Fruit fly (Drosophila melanogaster): ENCODE measurements around the gene CG34155.

CG34155 gene

DNA sequence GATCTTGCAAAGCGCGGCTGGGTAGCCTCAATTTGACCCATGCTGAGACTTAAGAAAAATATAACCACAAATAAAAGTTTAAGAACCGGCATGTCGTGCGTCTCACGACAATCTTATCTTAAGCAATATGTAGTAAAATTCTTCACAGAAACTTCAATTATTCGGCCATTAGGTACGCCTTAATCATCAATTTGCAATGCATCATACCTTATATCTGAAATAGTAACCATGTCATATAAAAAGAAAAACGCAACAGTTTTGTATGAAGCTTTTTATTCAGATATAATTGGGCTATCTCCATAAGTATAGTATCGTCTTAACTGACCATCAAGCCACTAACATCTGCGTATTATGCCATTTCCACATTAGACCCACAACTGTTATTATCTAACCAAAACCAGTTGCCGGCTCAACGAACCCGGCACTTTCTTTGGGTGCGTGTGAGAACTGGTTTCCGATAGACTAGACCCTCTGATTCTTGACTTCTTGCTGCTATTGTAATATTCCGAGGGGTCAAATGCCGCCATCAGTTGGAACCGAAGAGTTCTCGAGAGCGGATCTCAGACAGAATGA is 45.7 kb downstream of the CG34155 start, which contains the start of the genes CG31524 and CG9698:
TSS of gene CG31524 (minus strand) at position 101 of the 573 bp plus-strand sequence.
TSS of gene CG9698 (plus strand) at position 523 of the 573 bp plus-strand sequence.
- no peak for TF ChIP-seq CG4404 (GFP tag; IDR thresholded peaks at IDR 0.05)
- TF ChIP-seq Hr78 (GFP tag; optimal IDR thresholded peaks at IDR 0.05) = peak in 1 of 2 experiments; percentile 44

DNA sequence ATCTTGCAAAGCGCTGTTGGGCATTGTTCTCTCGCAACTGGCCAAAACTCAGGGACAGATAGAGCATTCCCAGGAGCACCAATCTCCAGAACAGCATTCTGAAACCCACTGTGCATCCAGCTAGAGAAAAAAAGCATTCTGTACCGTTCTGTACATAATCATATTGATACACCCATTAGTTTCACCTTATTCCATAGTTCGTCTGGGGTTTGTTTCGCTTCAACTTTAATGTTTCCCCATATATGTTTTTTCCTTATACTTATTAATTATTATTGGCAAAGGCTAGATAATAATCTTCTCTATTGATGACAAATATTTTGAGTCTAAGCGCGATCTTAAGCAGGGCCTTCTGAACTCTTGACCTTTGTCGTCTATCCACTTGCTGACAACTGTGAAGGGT is 47.9 kb downstream of the CG34155 start, which contains the start of gene PH4alphaNE2:
TSS of gene PH4alphaNE2 (minus strand) at position 101 of the 400 bp plus-strand sequence.
- no peak for TF ChIP-seq CG11723 (GFP tag; optimal IDR thresholded peaks at IDR 0.05)
- TF ChIP-seq CG12071 (GFP tag; optimal IDR thresholded peaks at IDR 0.05) = no peak
- no peak for TF ChIP-seq CG2712 (tag; optimal IDR thresholded peaks at IDR 0.05)
- no peak for TF ChIP-seq bcd (GFP tag; optimal IDR thresholded peaks at IDR 0.05)
- TF ChIP-seq ase (GFP tag; IDR thresholded peaks at IDR 0.05) = no peak
- no peak for TF ChIP-seq CG9215 (GFP tag; IDR thresholded peaks at IDR 0.05)
- no peak for TF ChIP-seq CG1024 (GFP tag; IDR thresholded peaks at IDR 0.05)
- TF ChIP-seq hkb (optimal IDR thresholded peaks at IDR 0.05) = no peak
- TF ChIP-seq hkb (GFP tag; IDR thresholded peaks at IDR 0.05) = no peak
- TF ChIP-seq gcm2 (GFP tag; optimal IDR thresholded peaks at IDR 0.05) = no peak
- TF ChIP-seq gem (tag; optimal IDR thresholded peaks at IDR 0.05) = no peak

DNA sequence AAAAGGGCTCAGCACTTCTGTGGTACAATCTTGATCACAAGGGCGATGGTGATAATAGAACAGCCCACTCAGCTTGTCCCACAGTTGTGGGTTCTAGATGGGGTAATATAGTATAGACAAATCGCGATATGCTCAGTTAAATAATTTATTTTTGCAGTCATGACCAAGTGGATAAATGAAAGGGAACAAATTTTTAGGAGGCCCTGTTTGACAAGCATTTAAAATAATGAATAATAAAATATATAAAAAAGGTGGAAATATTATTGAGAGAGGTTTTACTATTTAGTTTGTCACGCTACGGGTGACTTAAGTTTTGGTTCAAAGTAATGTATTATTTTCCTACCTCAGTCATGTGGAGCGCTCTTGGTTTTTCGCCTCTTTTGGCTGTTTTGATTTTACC is 52.3 kb downstream of the CG34155 start, which contains the start of gene CG34041:
TSS of gene CG34041 (plus strand) at position 301 of the 400 bp plus-strand sequence.
- TF ChIP-seq dmrt11E (tag; optimal IDR thresholded peaks at IDR 0.05) = no peak
- TF ChIP-seq CG12236 (GFP tag; optimal IDR thresholded peaks at IDR 0.05) = no peak
- no peak for TF ChIP-seq PHDP (tag; optimal IDR thresholded peaks at IDR 0.05)
- no peak for TF ChIP-seq ase (GFP tag; IDR thresholded peaks at IDR 0.05)

DNA sequence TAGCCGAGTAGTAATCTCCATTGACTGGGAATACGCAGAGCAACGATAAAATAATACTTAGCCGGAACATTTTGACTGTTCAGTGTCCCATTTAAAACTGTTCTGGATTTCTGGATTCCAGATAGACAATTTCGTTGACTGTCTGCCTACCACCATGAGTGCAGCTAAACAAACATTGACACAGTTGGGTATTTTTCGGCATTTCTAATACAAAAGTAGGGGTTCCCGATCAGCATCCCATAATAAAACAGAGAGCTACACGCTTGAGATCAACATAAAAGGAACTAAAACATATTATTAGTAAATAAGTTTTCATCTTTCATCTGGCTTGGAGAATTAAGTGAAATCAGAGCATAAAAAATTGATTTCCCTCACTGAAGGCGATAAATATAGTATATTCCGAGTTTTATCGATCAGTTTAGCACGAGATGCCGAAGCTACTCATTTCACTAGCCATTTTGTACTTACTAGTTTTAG is 54.4 kb downstream of the CG34155 start, which contains the start of the genes PH4alphaSG1 and CG15539:
TSS of gene PH4alphaSG1 (minus strand) at position 101 of the 477 bp plus-strand sequence.
TSS of gene CG15539 (plus strand) at position 427 of the 477 bp plus-strand sequence.
- TF ChIP-seq maf-S (GFP tag; optimal IDR thresholded peaks at IDR 0.05) = no peak
- no peak for TF ChIP-seq CG31224 (GFP tag; IDR thresholded peaks at IDR 0.05)
- no peak for TF ChIP-seq ranshi (GFP tag; IDR thresholded peaks at IDR 0.05)
- TF ChIP-seq HmgZ (tag; optimal IDR thresholded peaks at IDR 0.05) = no peak
- no peak for TF ChIP-seq cg (GFP tag; optimal IDR thresholded peaks at IDR 0.05)
- TF ChIP-seq CG7928 (GFP tag; optimal IDR thresholded peaks at IDR 0.05) = no peak
- TF ChIP-seq Nf-YB (GFP tag; optimal IDR thresholded peaks at IDR 0.05) = no peak
- TF ChIP-seq CG4854 (GFP tag; optimal IDR thresholded peaks at IDR 0.05) = no peak
- no peak for TF ChIP-seq CG15479 (GFP tag; optimal IDR thresholded peaks at IDR 0.05)
- no peak for TF ChIP-seq CG5953 (GFP tag; IDR thresholded peaks at IDR 0.05)
- TF ChIP-seq slbo (GFP tag; IDR thresholded peaks at IDR 0.05) = no peak
- TF ChIP-seq bigmax (GFP tag; optimal IDR thresholded peaks at IDR 0.05) = no peak
- TF ChIP-seq Xrp1 (GFP tag; IDR thresholded peaks at IDR 0.05) = no peak
- TF ChIP-seq CG33557 (GFP tag; optimal IDR thresholded peaks at IDR 0.05) = no peak
- TF ChIP-seq unpg (GFP tag; optimal IDR thresholded peaks at IDR 0.05) = no peak
- no peak for TF ChIP-seq CG4424 (GFP tag; optimal IDR thresholded peaks at IDR 0.05)
- no peak for TF ChIP-seq CG13624 (GFP tag; optimal IDR thresholded peaks at IDR 0.05)
- TF ChIP-seq CG6175 (GFP tag; IDR thresholded peaks at IDR 0.05) = no peak
- TF ChIP-seq CG7839 (tag; optimal IDR thresholded peaks at IDR 0.05) = no peak
- TF ChIP-seq odd (GFP tag; optimal IDR thresholded peaks at IDR 0.05) = no peak

Data from whole organism, embryonic.